Fruit fly (Drosophila melanogaster) ovary, adult (tissue): ENCODE results near the gene eIF2A.

Experiments used
- CG17801 ChIP-seq: fragments of 200-800 bp; optimal IDR thresholded peaks from 2 replicates; lab custom pipeline; 2019; ENCODE audit warnings: missing biosample characterization, mild to moderate bottlenecking, missing genetic modification characterization, moderate library complexity; ENCODE audit not compliant: partially characterized antibody

Gene eIF2A

dm6 chr3L:21824725-21825353 lies at the start of gene eIF2A:
Gene eIF2A, plus strand, starts transcription at chr3L:21824740.
- TF ChIP-seq CG17801 (GFP tag; lab: Kevin White, UChicago) = peak; percentile 54

dm6 chr3L:21787883-21788282 lies 36.7 kb upstream of the eIF2A start:
- TF ChIP-seq CG17801 (GFP tag; lab: Kevin White, UChicago) = no peak

- TF ChIP-seq CG17801 (GFP tag; lab: Kevin White, UChicago) = no peak
Observed at dm6 chr3L:21800424-21800823, 24.1 kb upstream of the eIF2A start.

dm6 chr3L:21808003-21808530 lies 16.5 kb upstream of the eIF2A start:
- TF ChIP-seq CG17801 (GFP tag; lab: Kevin White, UChicago) = no peak

- TF ChIP-seq CG17801 (GFP tag; lab: Kevin White, UChicago) = no peak
Observed at dm6 chr3L:21808568-21808967, 16.0 kb upstream of the eIF2A start, which contains the start of gene eg. Gene eg, plus strand, starts transcription at chr3L:21808703.

- TF ChIP-seq CG17801 (GFP tag; lab: Kevin White, UChicago) = no peak
Observed at dm6 chr3L:21813598-21813997, 10.9 kb upstream of the eIF2A start, which contains the start of gene CG43895. Gene CG43895, minus strand, starts transcription at chr3L:21813698.

- no peak for TF ChIP-seq CG17801 (GFP tag; lab: Kevin White, UChicago)
Observed at dm6 chr3L:21818701-21819100, 5.8 kb upstream of the eIF2A start.

dm6 chr3L:21819497-21819896 lies 5.0 kb upstream of the eIF2A start:
- TF ChIP-seq CG17801 (GFP tag; lab: Kevin White, UChicago) = no peak

- TF ChIP-seq CG17801 (GFP tag; lab: Kevin White, UChicago) = peak; percentile 51
Observed at dm6 chr3L:21821780-21822179, 2.8 kb upstream of the eIF2A start, which contains the start of gene CycH. Gene CycH, plus strand, starts transcription at chr3L:21821997.

- no peak for TF ChIP-seq CG17801 (GFP tag; lab: Kevin White, UChicago)
Observed at dm6 chr3L:21823236-21823635, 1.3 kb upstream of the eIF2A start, which contains the start of gene CG7407. Gene CG7407, plus strand, starts transcription at chr3L:21823461.

- TF ChIP-seq CG17801 (GFP tag; lab: Kevin White, UChicago) = no peak
Observed at dm6 chr3L:21827130-21827529, 2.6 kb downstream of the eIF2A start.

- no peak for TF ChIP-seq CG17801 (GFP tag; lab: Kevin White, UChicago)
Observed at dm6 chr3L:21828177-21828589, 3.6 kb downstream of the eIF2A start, which contains the start of gene CG32448. Gene CG32448, minus strand, starts transcription at chr3L:21828480.

- no peak for TF ChIP-seq CG17801 (GFP tag; lab: Kevin White, UChicago)
Observed at dm6 chr3L:21830125-21830524, 5.6 kb downstream of the eIF2A start.

- TF ChIP-seq CG17801 (GFP tag; lab: Kevin White, UChicago) = peak; percentile 61
Observed at dm6 chr3L:21832203-21833160, 7.9 kb downstream of the eIF2A start, which contains the start of the genes CG7148 and Nopp140. Gene CG7148, minus strand, starts transcription at chr3L:21832253. Gene Nopp140, plus strand, starts transcription at chr3L:21832774.

dm6 chr3L:21835569-21835968 lies 11.0 kb downstream of the eIF2A start:
- TF ChIP-seq CG17801 (GFP tag; lab: Kevin White, UChicago) = no peak
